Worm (Caenorhabditis elegans) whole organism, L4 larva: ENCODE results near the gene patr-1.

Experiments used
- F37D6.2 ChIP-seq: sonication (generic microtip); optimal IDR thresholded peaks from 2 replicates; lab custom pipeline; 2016; ENCODE audit warnings: mild to moderate bottlenecking, missing genetic modification characterization, missing compliant biosample characterization
- ZK337.2 ChIP-seq: fragments of 200-800 bp; sonication (Bioruptor generic); IDR thresholded peaks from 2 replicates; pipeline ENCODE4 v1.3.6; 2022; ENCODE audit warnings: missing genetic modification reagents, missing genetic modification characterization, missing compliant biosample characterization
- ama-1 ChIP-seq: fragments of 150-350 bp; optimal IDR thresholded peaks from 2 replicates; lab custom pipeline; 2014; ENCODE audit warnings: inconsistent platforms, mixed read lengths
- cey-2 ChIP-seq: sonication (generic microtip); optimal IDR thresholded peaks from 3 replicates; lab custom pipeline; 2017; ENCODE audit warnings: missing genetic modification characterization, mild to moderate bottlenecking, missing compliant biosample characterization, antibody characterized with exemption, borderline replicate concordance; ENCODE audit not compliant: insufficient read depth
- daf-12 ChIP-seq: fragments of 150-350 bp; optimal IDR thresholded peaks from 2 replicates; lab custom pipeline; 2014; ENCODE audit warnings: missing biosample characterization, missing genetic modification reagents, missing genetic modification characterization
- egl-27 ChIP-seq: sonication (generic microtip); optimal IDR thresholded peaks from 3 replicates; lab custom pipeline; 2017; ENCODE audit warnings: missing biosample characterization, missing genetic modification reagents, missing genetic modification characterization
- nhr-237 ChIP-seq: sonication (generic microtip); optimal IDR thresholded peaks from 2 replicates; lab custom pipeline; 2017; ENCODE audit warnings: missing biosample characterization, missing genetic modification characterization
- skn-1 ChIP-seq: fragments of 150-350 bp; optimal IDR thresholded peaks from 2 replicates; lab custom pipeline; 2014; ENCODE audit warnings: missing biosample characterization, missing genetic modification characterization
- unc-130 ChIP-seq: sonication (generic microtip); optimal IDR thresholded peaks from 2 replicates; lab custom pipeline; 2016; ENCODE audit warnings: missing genetic modification reagents, missing genetic modification characterization, missing compliant biosample characterization
- unc-39 ChIP-seq: sonication (generic microtip); optimal IDR thresholded peaks from 2 replicates; lab custom pipeline; 2017; ENCODE audit warnings: missing biosample characterization, missing genetic modification characterization

ce11 chrII:11813895-11814369 lies 36.2 kb upstream of the patr-1 start, which contains the start of gene F43G6.8:
- TF ChIP-seq daf-12 (tag; lab: Kevin White, UChicago) (no peak), cey-2 (tag; lab: Kevin White, UChicago) (no peak), ama-1 (peak; percentile 73), unc-39 (no peak), skn-1 (tag; lab: Kevin White, UChicago) (no peak), nhr-237 (tag; lab: Kevin White, UChicago) (no peak), F37D6.2 (tag; lab: Kevin White, UChicago) (no peak), egl-27 (tag; lab: Kevin White, UChicago) (no peak), ZK337.2 (GFP tag; lab: Robert Waterston, UW) (no peak), unc-130 (GFP tag; lab: Kevin White, UChicago) (no peak)
